Worm (Caenorhabditis elegans) whole organism, early embryonic: ENCODE data around the gene cdf-2.

Experiments used
- F13C5.2 ChIP-seq: sonication (generic microtip); optimal IDR thresholded peaks from 2 replicates; lab custom pipeline; 2017; ENCODE audit warnings: mild to moderate bottlenecking, missing genetic modification characterization, inconsistent platforms, missing compliant biosample characterization
- aly-1 ChIP-seq: sonication (generic microtip); optimal IDR thresholded peaks from 2 replicates; lab custom pipeline; 2016; ENCODE audit warnings: missing genetic modification characterization, missing compliant biosample characterization
- ama-1 ChIP-seq: fragments of 150-350 bp; optimal IDR thresholded peaks from 2 replicates; lab custom pipeline; 2014
- ceh-13 ChIP-seq: fragments of 200-800 bp; sonication (Bioruptor generic); optimal IDR thresholded peaks from 2 replicates; lab custom pipeline; 2018; ENCODE audit warnings: mild to moderate bottlenecking, missing genetic modification characterization, missing compliant biosample characterization
- ceh-36 ChIP-seq: sonication (generic microtip); optimal IDR thresholded peaks from 2 replicates; lab custom pipeline; 2016; ENCODE audit warnings: missing genetic modification characterization, inconsistent platforms, missing compliant biosample characterization
- flt-1 ChIP-seq: fragments of 200-800 bp; sonication (Bioruptor generic); IDR thresholded peaks from 2 replicates; pipeline ENCODE4 v1.3.6; 2022; ENCODE audit warnings: missing genetic modification characterization, missing compliant biosample characterization
- hmbx-1 ChIP-seq: sonication (generic microtip); optimal IDR thresholded peaks from 2 replicates; lab custom pipeline; 2016; ENCODE audit warnings: mild to moderate bottlenecking, missing genetic modification characterization, missing compliant biosample characterization
- hmg-4 ChIP-seq: fragments of 200-800 bp; sonication (Bioruptor generic); optimal IDR thresholded peaks from 2 replicates; lab custom pipeline; 2018; ENCODE audit warnings: mild to moderate bottlenecking, missing genetic modification characterization, missing compliant biosample characterization
- hnd-1 ChIP-seq: sonication (generic microtip); optimal IDR thresholded peaks from 2 replicates; lab custom pipeline; 2016; ENCODE audit warnings: missing genetic modification characterization, missing compliant biosample characterization
- pes-1 ChIP-seq: fragments of 200-800 bp; sonication (Bioruptor generic); IDR thresholded peaks from 2 replicates; pipeline ENCODE4 v1.3.6; 2022; ENCODE audit warnings: missing genetic modification reagents, missing genetic modification characterization, missing compliant biosample characterization
- scrt-1 ChIP-seq: fragments of 200-800 bp; sonication (Bioruptor generic); IDR thresholded peaks from 2 replicates; pipeline ENCODE4 v1.3.6; 2022; ENCODE audit warnings: missing genetic modification characterization, missing compliant biosample characterization
- sea-1 ChIP-seq: fragments of 200-800 bp; sonication (Bioruptor generic); conservative IDR thresholded peaks from 2 replicates; pipeline ENCODE4 v1.3.6; 2022; ENCODE audit warnings: missing genetic modification characterization, missing compliant biosample characterization
- tra-4 ChIP-seq: sonication (generic microtip); optimal IDR thresholded peaks from 2 replicates; lab custom pipeline; 2017; ENCODE audit warnings: missing genetic modification characterization, missing compliant biosample characterization

DNA sequence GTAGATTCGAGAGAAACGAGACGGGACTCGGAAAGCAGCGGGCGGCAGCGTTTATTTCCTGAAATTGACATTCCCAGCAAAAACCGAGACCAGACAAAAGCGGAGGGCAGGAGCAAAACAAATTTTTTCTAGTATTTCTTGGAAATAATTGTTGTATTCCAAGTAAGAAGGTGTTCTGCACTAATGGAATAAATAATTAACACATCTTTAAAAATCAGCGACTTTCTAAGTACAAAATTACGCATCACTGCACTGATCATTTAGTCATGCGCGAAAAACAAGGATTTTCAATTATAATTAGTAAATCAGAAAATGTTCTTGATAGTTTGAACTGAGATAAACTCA is 49.7 kb upstream of the cdf-2 start:
- TF ChIP-seq ama-1 (lab: Kevin White, UChicago) (no peak), pes-1 (no peak), F13C5.2 (tag; lab: Kevin White, UChicago) (no peak), aly-1 (no peak), hmbx-1 (no peak), hnd-1 (tag; lab: Kevin White, UChicago) (no peak), ceh-36 (no peak), scrt-1 (GFP tag; lab: Robert Waterston, UW) (no peak), tra-4 (tag; lab: Kevin White, UChicago) (no peak), ceh-13 (GFP tag; lab: Kevin White, UChicago) (no peak), hmg-4 (no peak), flt-1 (GFP tag; lab: Robert Waterston, UW) (no peak), sea-1 (GFP tag; lab: Robert Waterston, UW) (no peak)
